Fruit fly (Drosophila melanogaster) whole organism, wandering third instar larva: ENCODE measurements around the gene CG15403.

Experiments used
- Abd-B ChIP-seq: fragments of >200 bp; optimal IDR thresholded peaks from 2 replicates; lab custom pipeline; 2017; ENCODE audit warnings: missing biosample characterization, missing genetic modification characterization
- CrebA ChIP-seq: fragments of 200-800 bp; sonication (Bioruptor generic); optimal IDR thresholded peaks from 2 replicates; lab custom pipeline; 2016; ENCODE audit warnings: missing biosample characterization, mild to moderate bottlenecking, missing genetic modification characterization, borderline replicate concordance
- Dfd ChIP-seq: fragments of >200 bp; optimal IDR thresholded peaks from 2 replicates; lab custom pipeline; 2017; ENCODE audit warnings: missing biosample characterization, missing genetic modification characterization
- Dif ChIP-seq: fragments of 200-275, 200-300 bp; sonication (Bioruptor generic); optimal IDR thresholded peaks from 2 replicates; lab custom pipeline; 2018; ENCODE audit warnings: missing biosample characterization, missing genetic modification characterization; ENCODE audit not compliant: partially characterized antibody
- HLH106 ChIP-seq: fragments of 200-800 bp; optimal IDR thresholded peaks from 3 replicates; lab custom pipeline; 2019; ENCODE audit warnings: missing biosample characterization, mild to moderate bottlenecking, missing genetic modification characterization, moderate library complexity
- Hr83 ChIP-seq: fragments of 200-300 bp; sonication (Bioruptor generic); optimal IDR thresholded peaks from 2 replicates; lab custom pipeline; 2016; ENCODE audit warnings: missing biosample characterization, mild to moderate bottlenecking, missing genetic modification characterization, moderate library complexity; ENCODE audit not compliant: poor library complexity, severe bottlenecking
- Mio ChIP-seq: sonication (Bioruptor generic); optimal IDR thresholded peaks from 2 replicates; lab custom pipeline; 2016; ENCODE audit warnings: missing biosample characterization, missing genetic modification characterization
- Sp1 ChIP-seq: fragments of 200-800 bp; sonication (Bioruptor generic); optimal IDR thresholded peaks from 3 replicates; lab custom pipeline; 2019; ENCODE audit warnings: missing biosample characterization, mild to moderate bottlenecking, missing genetic modification characterization, moderate library complexity
- Vsx2 ChIP-seq: fragments of 200-300, 225-300 bp; sonication (Bioruptor generic); optimal IDR thresholded peaks from 2 replicates; lab custom pipeline; 2018; ENCODE audit warnings: missing biosample characterization, missing genetic modification characterization; ENCODE audit not compliant: partially characterized antibody
- br ChIP-seq: fragments of 200-800 bp; sonication (Bioruptor generic); optimal IDR thresholded peaks from 2 replicates; lab custom pipeline; 2016; ENCODE audit warnings: missing biosample characterization, missing genetic modification characterization
- brk ChIP-seq: fragments of 200-800 bp; sonication (Bioruptor generic); optimal IDR thresholded peaks from 2 replicates; lab custom pipeline; 2016; ENCODE audit warnings: missing biosample characterization, mild to moderate bottlenecking, missing genetic modification characterization
- dmrt93B ChIP-seq: fragments of 200-800 bp; sonication (Bioruptor generic); optimal IDR thresholded peaks from 2 replicates; lab custom pipeline; 2018; ENCODE audit warnings: missing biosample characterization, mild to moderate bottlenecking, missing genetic modification characterization
- foxo ChIP-seq, 2 experiments: fragments of 200-800 bp; sonication (Bioruptor generic); optimal IDR thresholded peaks; 2 replicates in 1 of 2; 3 replicates in 1 of 2; lab custom pipeline; 2016 to 2017; ENCODE audit warnings: missing biosample characterization in 2 of 2, missing genetic modification characterization in 2 of 2
- h ChIP-seq: fragments of 200-800 bp; sonication (Bioruptor generic); optimal IDR thresholded peaks from 3 replicates; lab custom pipeline; 2016; ENCODE audit warnings: missing biosample characterization, mild to moderate bottlenecking, missing genetic modification characterization
- jim ChIP-seq: fragments of 175-275, 200-325 bp; sonication (Bioruptor generic); optimal IDR thresholded peaks from 2 replicates; lab custom pipeline; 2016; ENCODE audit warnings: missing biosample characterization, mild to moderate bottlenecking, missing genetic modification characterization
- lola ChIP-seq: fragments of >200 bp; optimal IDR thresholded peaks from 2 replicates; lab custom pipeline; 2017; ENCODE audit warnings: missing biosample characterization, missing genetic modification characterization
- rgr ChIP-seq: fragments of 200-800 bp; sonication (Bioruptor generic); optimal IDR thresholded peaks from 3 replicates; lab custom pipeline; 2016; ENCODE audit warnings: missing biosample characterization, mild to moderate bottlenecking, missing genetic modification characterization
- sage ChIP-seq: fragments of 200-800 bp; sonication (Bioruptor generic); optimal IDR thresholded peaks from 2 replicates; lab custom pipeline; 2016; ENCODE audit warnings: missing biosample characterization, mild to moderate bottlenecking, missing genetic modification characterization
- woc ChIP-seq: sonication (Bioruptor generic); optimal IDR thresholded peaks from 2 replicates; lab custom pipeline; 2016; ENCODE audit warnings: missing biosample characterization, mild to moderate bottlenecking, missing genetic modification characterization

The CG15403 gene

dm6 chr2L:3173740-3174139 is 45.3 kb downstream of the CG15403 start, which contains the start of the genes CG31698 and CG15404:
Gene CG31698, minus strand, starts transcription at chr2L:3173840.
Gene CG15404, plus strand, starts transcription at chr2L:3173972.
- TF ChIP-seq CrebA (no peak), Sp1 (GFP tag; lab: Kevin White, UChicago) (no peak), woc (no peak), br (GFP tag; lab: Kevin White, UChicago) (no peak), sage (GFP tag; lab: Kevin White, UChicago) (no peak), Dfd (GFP tag; lab: Kevin White, UChicago) (no peak), dmrt93B (GFP tag; lab: Kevin White, UChicago) (no peak), Vsx2 (no peak), foxo (GFP tag; optimal IDR thresholded peaks at IDR 0.05; lab: Kevin White, UChicago) (no peak), brk (GFP tag; lab: Kevin White, UChicago) (no peak), Dif (GFP tag; lab: Kevin White, UChicago) (no peak), lola (GFP tag; lab: Kevin White, UChicago) (no peak), Abd-B (GFP tag; lab: Kevin White, UChicago) (no peak), Mio (GFP tag; lab: Kevin White, UChicago) (no peak), h (GFP tag; lab: Kevin White, UChicago) (no peak), HLH106 (no peak), jim (GFP tag; lab: Kevin White, UChicago) (no peak), rgr (GFP tag; lab: Kevin White, UChicago) (no peak), Hr83 (GFP tag; lab: Kevin White, UChicago) (no peak)
- TF ChIP-seq, all 38 proteins: peak for 0
